Fruit fly (Drosophila melanogaster) whole organism, prepupa: ENCODE measurements around the gene lute.

ENCODE experiments used
- Blimp-1 ChIP-seq: fragments of 200-800 bp; sonication (Bioruptor generic); optimal IDR thresholded peaks from 3 replicates; lab custom pipeline; 2017; ENCODE audit warnings: missing biosample characterization, missing genetic modification characterization, mild to moderate bottlenecking, moderate library complexity, missing genetic modification reagents
- CG10669 ChIP-seq: fragments of 200-800 bp; sonication (Bioruptor generic); optimal IDR thresholded peaks from 3 replicates; lab custom pipeline; 2018; ENCODE audit warnings: missing biosample characterization, mild to moderate bottlenecking, missing genetic modification characterization, moderate library complexity
- CG11294 ChIP-seq: fragments of 200-800 bp; sonication (Bioruptor generic); IDR thresholded peaks from 2 replicates; pipeline ENCODE4 v1.3.6; 2022; ENCODE audit warnings: missing biosample characterization, missing genetic modification characterization
- CG11762 ChIP-seq: fragments of 200-800 bp; sonication (Bioruptor generic); optimal IDR thresholded peaks from 3 replicates; lab custom pipeline; 2016; ENCODE audit warnings: missing biosample characterization, missing genetic modification characterization; ENCODE audit not compliant: insufficient read depth
- CG11902 ChIP-seq: fragments of 200-800 bp; sonication (Bioruptor generic); optimal IDR thresholded peaks from 3 replicates; lab custom pipeline; 2016; ENCODE audit warnings: missing biosample characterization, missing genetic modification characterization
- CG15336 ChIP-seq: fragments of 200-800 bp; sonication (Bioruptor generic); IDR thresholded peaks from 2 replicates; pipeline ENCODE4 v1.3.6; 2022; ENCODE audit warnings: missing biosample characterization, missing genetic modification characterization
- CG16779 ChIP-seq: fragments of 200-800 bp; sonication (Bioruptor generic); optimal IDR thresholded peaks from 3 replicates; lab custom pipeline; 2017; ENCODE audit warnings: missing biosample characterization, mild to moderate bottlenecking, missing genetic modification characterization
- CG3032 ChIP-seq: fragments of 200-800 bp; optimal IDR thresholded peaks from 2 replicates; lab custom pipeline; 2019; ENCODE audit warnings: missing biosample characterization, mild to moderate bottlenecking, missing genetic modification characterization, moderate library complexity
- CG32006 ChIP-seq: fragments of 200-800 bp; sonication (Bioruptor generic); optimal IDR thresholded peaks from 3 replicates; lab custom pipeline; 2017; ENCODE audit warnings: missing biosample characterization, mild to moderate bottlenecking, missing genetic modification characterization
- CG34406 ChIP-seq: fragments of 200-800 bp; sonication (Bioruptor generic); optimal IDR thresholded peaks from 3 replicates; lab custom pipeline; 2016; ENCODE audit warnings: missing biosample characterization, missing genetic modification characterization
- CG3919 ChIP-seq: fragments of 200-800 bp; sonication (Bioruptor generic); optimal IDR thresholded peaks from 3 replicates; lab custom pipeline; 2016; ENCODE audit warnings: missing biosample characterization, missing genetic modification characterization
- CG4318 ChIP-seq: fragments of 200-800 bp; sonication (Bioruptor generic); optimal IDR thresholded peaks from 3 replicates; lab custom pipeline; 2017; ENCODE audit warnings: missing biosample characterization, mild to moderate bottlenecking, missing genetic modification characterization
- CG6163 ChIP-seq: fragments of 200-800 bp; sonication (Bioruptor generic); IDR thresholded peaks from 3 replicates; pipeline ENCODE4 v1.3.6; 2022; ENCODE audit warnings: missing biosample characterization, missing genetic modification characterization
- CG6276 ChIP-seq: fragments of 200-800 bp; sonication (Bioruptor generic); optimal IDR thresholded peaks from 2 replicates; lab custom pipeline; 2017; ENCODE audit warnings: missing biosample characterization, mild to moderate bottlenecking, missing genetic modification characterization
- CG6792 ChIP-seq: fragments of 200-800 bp; sonication (Bioruptor generic); optimal IDR thresholded peaks from 3 replicates; lab custom pipeline; 2016; ENCODE audit warnings: missing biosample characterization, missing genetic modification characterization
- CG6808 ChIP-seq: fragments of 200-800 bp; sonication (Bioruptor generic); optimal IDR thresholded peaks from 3 replicates; lab custom pipeline; 2017; ENCODE audit warnings: missing biosample characterization, missing genetic modification characterization, mild to moderate bottlenecking, moderate library complexity, missing genetic modification reagents
- CG6854 ChIP-seq: fragments of 200-800 bp; sonication (Bioruptor generic); optimal IDR thresholded peaks from 2 replicates; lab custom pipeline; 2017; ENCODE audit warnings: missing biosample characterization, mild to moderate bottlenecking, missing genetic modification characterization
- CG7368 ChIP-seq: fragments of 200-800 bp; sonication (Bioruptor generic); optimal IDR thresholded peaks from 3 replicates; lab custom pipeline; 2016; ENCODE audit warnings: missing biosample characterization, missing genetic modification characterization
- CG8632 ChIP-seq: fragments of 200-800 bp; sonication (Bioruptor generic); optimal IDR thresholded peaks from 3 replicates; lab custom pipeline; 2016; ENCODE audit warnings: missing biosample characterization, missing genetic modification characterization
- CG9139 ChIP-seq: fragments of 200-800 bp; sonication (Bioruptor generic); optimal IDR thresholded peaks from 3 replicates; lab custom pipeline; 2017; ENCODE audit warnings: missing biosample characterization, mild to moderate bottlenecking, missing genetic modification characterization
- Eip75B ChIP-seq: fragments of 200-800 bp; sonication (Bioruptor generic); optimal IDR thresholded peaks from 3 replicates; lab custom pipeline; 2016; ENCODE audit warnings: missing biosample characterization, missing genetic modification characterization
- Eip78C ChIP-seq: fragments of 200-800 bp; sonication (Bioruptor generic); peaks from one replicate; lab custom pipeline; 2016; ENCODE audit warnings: missing biosample characterization, missing genetic modification characterization
- Eip93F ChIP-seq: fragments of 200-800 bp; sonication (Bioruptor generic); optimal IDR thresholded peaks from 2 replicates; lab custom pipeline; 2016; ENCODE audit warnings: missing biosample characterization, mild to moderate bottlenecking, missing genetic modification characterization
- Ets21C ChIP-seq: fragments of 200-800 bp; sonication (Bioruptor generic); optimal IDR thresholded peaks from 3 replicates; lab custom pipeline; 2016; ENCODE audit warnings: missing biosample characterization, missing genetic modification characterization
- Ets96B ChIP-seq: fragments of 200-800 bp; optimal IDR thresholded peaks from 2 replicates; lab custom pipeline; 2019; ENCODE audit warnings: missing biosample characterization, mild to moderate bottlenecking, missing genetic modification characterization, moderate library complexity
- Hr39 ChIP-seq: fragments of 200-800 bp; sonication (Bioruptor generic); optimal IDR thresholded peaks from 2 replicates; lab custom pipeline; 2016; ENCODE audit warnings: missing biosample characterization, missing genetic modification characterization
- Hr4 ChIP-seq: fragments of 200-800 bp; sonication (Bioruptor generic); optimal IDR thresholded peaks from 3 replicates; lab custom pipeline; 2016; ENCODE audit warnings: missing biosample characterization, missing genetic modification characterization
- Lpt ChIP-seq: fragments of 200-800 bp; sonication (Bioruptor generic); optimal IDR thresholded peaks from 3 replicates; lab custom pipeline; 2016; ENCODE audit warnings: missing biosample characterization, missing genetic modification characterization
- Met ChIP-seq: fragments of 200-800 bp; sonication (Bioruptor generic); optimal IDR thresholded peaks from 3 replicates; lab custom pipeline; 2016; ENCODE audit warnings: missing biosample characterization, missing genetic modification characterization
- Smox ChIP-seq: fragments of 200-800 bp; sonication (Bioruptor generic); optimal IDR thresholded peaks from 3 replicates; lab custom pipeline; 2016; ENCODE audit warnings: missing biosample characterization, missing genetic modification characterization
- Sox102F ChIP-seq: fragments of 200-800 bp; sonication (Bioruptor generic); optimal IDR thresholded peaks from 2 replicates; lab custom pipeline; 2016; ENCODE audit warnings: missing biosample characterization, mild to moderate bottlenecking, missing genetic modification characterization
- Sox15 ChIP-seq: fragments of 200-800 bp; sonication (Bioruptor generic); optimal IDR thresholded peaks from 3 replicates; lab custom pipeline; 2016; ENCODE audit warnings: missing biosample characterization, missing genetic modification characterization
- achi ChIP-seq: fragments of 200-800 bp; sonication (Bioruptor generic); optimal IDR thresholded peaks from 3 replicates; lab custom pipeline; 2016; ENCODE audit warnings: missing biosample characterization, missing genetic modification characterization
- acj6 ChIP-seq: fragments of 200-800 bp; sonication (Bioruptor generic); optimal IDR thresholded peaks from 3 replicates; lab custom pipeline; 2016; ENCODE audit warnings: missing biosample characterization, missing genetic modification characterization
- cyc ChIP-seq: fragments of 200-800 bp; sonication (Bioruptor generic); optimal IDR thresholded peaks from 3 replicates; lab custom pipeline; 2016; ENCODE audit warnings: missing biosample characterization, missing genetic modification characterization
- dac ChIP-seq: fragments of 200-800 bp; sonication (Bioruptor generic); optimal IDR thresholded peaks from 2 replicates; lab custom pipeline; 2017; ENCODE audit warnings: missing biosample characterization, mild to moderate bottlenecking, missing genetic modification characterization
- dsx ChIP-seq: fragments of 200-800 bp; optimal IDR thresholded peaks from 3 replicates; lab custom pipeline; 2019; ENCODE audit warnings: missing biosample characterization, mild to moderate bottlenecking, missing genetic modification characterization, moderate library complexity; ENCODE audit not compliant: poor library complexity, severe bottlenecking
- eg ChIP-seq: fragments of 200-800 bp; sonication (Bioruptor generic); IDR thresholded peaks from 3 replicates; pipeline ENCODE4 v1.3.6; 2022; ENCODE audit warnings: missing biosample characterization, missing genetic modification characterization
- esn ChIP-seq: fragments of 200-800 bp; sonication (Bioruptor generic); optimal IDR thresholded peaks from 2 replicates; lab custom pipeline; 2016; ENCODE audit warnings: missing biosample characterization, mild to moderate bottlenecking, missing genetic modification characterization, moderate library complexity
- fd85E ChIP-seq: fragments of 200-800 bp; sonication (Bioruptor generic); optimal IDR thresholded peaks from 3 replicates; lab custom pipeline; 2016; ENCODE audit warnings: missing biosample characterization, missing genetic modification characterization
- fkh ChIP-seq: fragments of 200-800 bp; sonication (Bioruptor generic); optimal IDR thresholded peaks from 3 replicates; lab custom pipeline; 2017; ENCODE audit warnings: missing biosample characterization, mild to moderate bottlenecking, missing genetic modification characterization, moderate library complexity
- lz ChIP-seq: fragments of 200-800 bp; sonication (Bioruptor generic); optimal IDR thresholded peaks from 3 replicates; lab custom pipeline; 2016; ENCODE audit warnings: missing biosample characterization, missing genetic modification characterization
- pdm3 ChIP-seq: fragments of 200-800 bp; sonication (Bioruptor generic); optimal IDR thresholded peaks from 3 replicates; lab custom pipeline; 2016; ENCODE audit warnings: missing biosample characterization, missing genetic modification characterization
- salr ChIP-seq, 2 experiments: fragments of 200-800 bp; sonication (Bioruptor generic); optimal IDR thresholded peaks; 3 replicates each; lab custom pipeline; 2016 to 2018; ENCODE audit warnings: missing biosample characterization in 2 of 2, missing genetic modification characterization in 2 of 2, mild to moderate bottlenecking in 1 of 2
- spab ChIP-seq: fragments of 200-800 bp; sonication (Bioruptor generic); optimal IDR thresholded peaks from 2 replicates; lab custom pipeline; 2017; ENCODE audit warnings: missing biosample characterization, mild to moderate bottlenecking, missing genetic modification characterization, missing genetic modification reagents
- svp ChIP-seq: fragments of 200-800 bp; sonication (Bioruptor generic); peaks from one replicate; lab custom pipeline; 2016; ENCODE audit warnings: missing biosample characterization, missing genetic modification characterization
- vri ChIP-seq: fragments of 200-800 bp; sonication (Bioruptor generic); optimal IDR thresholded peaks from 3 replicates; lab custom pipeline; 2016; ENCODE audit warnings: missing biosample characterization, mild to moderate bottlenecking, missing genetic modification characterization

The lute gene

dm6 chr3R:17385329-17386019 lies 5.7 kb downstream of the lute start (continued):
- peak; percentile 74 for TF ChIP-seq Eip78C (GFP tag; lab: Kevin White, UChicago)
- no peak for TF ChIP-seq CG6854 (GFP tag; lab: Kevin White, UChicago)
- peak; percentile 42 for TF ChIP-seq Ets96B (tag; lab: Kevin White, UChicago)
- peak; percentile 30 for TF ChIP-seq dsx
- peak in 1 of 2 experiments; percentile 24 for TF ChIP-seq salr (GFP tag; optimal IDR thresholded peaks at IDR 0.05; lab: Kevin White, UChicago)
- no peak for TF ChIP-seq Hr4 (GFP tag; lab: Kevin White, UChicago)
- peak; percentile 13 for TF ChIP-seq acj6 (GFP tag; lab: Kevin White, UChicago)
- TF ChIP-seq Ets21C = no peak
- no peak for TF ChIP-seq Lpt (GFP tag; lab: Kevin White, UChicago)
- TF ChIP-seq fkh (GFP tag; lab: Kevin White, UChicago) = peak; percentile 42
- peak; percentile 37 for TF ChIP-seq Met
- TF ChIP-seq CG3032 (tag; lab: Kevin White, UChicago) = peak; percentile 50
- peak; percentile 33 for TF ChIP-seq Eip75B (GFP tag; lab: Kevin White, UChicago)
- TF ChIP-seq CG9139 = no peak
- TF ChIP-seq cyc = peak; percentile 62
- TF ChIP-seq Smox (GFP tag; lab: Kevin White, UChicago) = peak; percentile 51

- TF ChIP-seq CG6808 (peak; percentile 75), CG34406 (GFP tag; lab: Kevin White, UChicago) (peak; percentile 61), CG4318 (GFP tag; lab: Kevin White, UChicago) (peak; percentile 48), CG3919 (peak; percentile 89), CG6163 (GFP tag; lab: Robert Waterston, UW) (peak; percentile 89), Blimp-1 (peak; percentile 20), CG32006 (GFP tag; lab: Kevin White, UChicago) (peak; percentile 78), Hr4 (GFP tag; lab: Kevin White, UChicago) (peak; percentile 84), Hr39 (GFP tag; lab: Kevin White, UChicago) (peak; percentile 77), acj6 (GFP tag; lab: Kevin White, UChicago) (peak; percentile 83), fd85E (GFP tag; lab: Kevin White, UChicago) (peak; percentile 52), CG10669 (GFP tag; lab: Kevin White, UChicago) (peak; percentile 77), fkh (GFP tag; lab: Kevin White, UChicago) (peak; percentile 40), CG7368 (peak; percentile 63), CG6792 (GFP tag; lab: Kevin White, UChicago) (peak; percentile 75), svp (GFP tag; lab: Kevin White, UChicago) (peak; percentile 84), vri (GFP tag; lab: Kevin White, UChicago) (peak; percentile 24), Met (peak; percentile 71), spab (peak; percentile 52), Sox15 (GFP tag; lab: Kevin White, UChicago) (peak; percentile 58), achi (GFP tag; lab: Kevin White, UChicago) (peak; percentile 76), Sox102F (GFP tag; lab: Kevin White, UChicago) (peak; percentile 68), Ets21C (peak; percentile 77), CG8632 (GFP tag; lab: Kevin White, UChicago) (peak; percentile 72), Eip93F (GFP tag; lab: Kevin White, UChicago) (no peak), dsx (peak; percentile 58), dac (GFP tag; lab: Kevin White, UChicago) (peak; percentile 54), CG11762 (GFP tag; lab: Kevin White, UChicago) (peak; percentile 71), CG11294 (GFP tag; lab: Robert Waterston, UW) (peak; percentile 74; the same call in 1 of the 2 replicates), pdm3 (GFP tag; lab: Kevin White, UChicago) (peak; percentile 77), lz (GFP tag; lab: Kevin White, UChicago) (peak; percentile 79), CG6276 (peak; percentile 79), eg (GFP tag; lab: Robert Waterston, UW) (peak; percentile 92), esn (peak; percentile 79), CG15336 (peak; percentile 87), CG11902 (GFP tag; lab: Kevin White, UChicago) (peak; percentile 74), cyc (peak; percentile 83), CG16779 (tag; lab: Kevin White, UChicago) (peak; percentile 64)
Observed at dm6 chr3R:17386168-17386819, 6.5 kb downstream of the lute start.
